Fruit fly (Drosophila melanogaster): Measurements from ENCODE around the gene ND-39.

Gene ND-39

dm6 chr3L:20526196-20526740 is 34.4 kb downstream of the ND-39 start, which contains the start of gene Nubp2:
Gene Nubp2, plus strand, starts transcription at chr3L:20526576.
- TF ChIP-seq CG8478 (optimal IDR thresholded peaks at IDR 0.05) (no peak), Dll (optimal IDR thresholded peaks at IDR 0.05) (no peak), psq (optimal IDR thresholded peaks at IDR 0.05) (no peak), pan (optimal IDR thresholded peaks at IDR 0.05) (no peak), EcR (GFP tag; optimal IDR thresholded peaks at IDR 0.05) (no peak), usp (GFP tag; optimal IDR thresholded peaks at IDR 0.05) (no peak)

- TF ChIP-seq usp (GFP tag; optimal IDR thresholded peaks at IDR 0.05) (no peak), Dll (optimal IDR thresholded peaks at IDR 0.05) (no peak), EcR (GFP tag; optimal IDR thresholded peaks at IDR 0.05) (no peak), CG8478 (optimal IDR thresholded peaks at IDR 0.05) (no peak), pan (optimal IDR thresholded peaks at IDR 0.05) (no peak), psq (optimal IDR thresholded peaks at IDR 0.05) (no peak)
Measured at dm6 chr3L:20529918-20530317, 38.0 kb downstream of the ND-39 start.

dm6 chr3L:20530347-20531177 is 38.7 kb downstream of the ND-39 start:
- TF ChIP-seq usp (GFP tag; optimal IDR thresholded peaks at IDR 0.05) (no peak), Dll (optimal IDR thresholded peaks at IDR 0.05) (no peak), EcR (GFP tag; optimal IDR thresholded peaks at IDR 0.05) (no peak), pan (optimal IDR thresholded peaks at IDR 0.05) (no peak), psq (optimal IDR thresholded peaks at IDR 0.05) (no peak), CG8478 (optimal IDR thresholded peaks at IDR 0.05) (no peak)

dm6 chr3L:20531257-20531656 is 39.4 kb downstream of the ND-39 start:
- TF ChIP-seq EcR (GFP tag; optimal IDR thresholded peaks at IDR 0.05) (no peak), usp (GFP tag; optimal IDR thresholded peaks at IDR 0.05) (no peak), CG8478 (optimal IDR thresholded peaks at IDR 0.05) (no peak), pan (optimal IDR thresholded peaks at IDR 0.05) (no peak), Dll (optimal IDR thresholded peaks at IDR 0.05) (no peak), psq (optimal IDR thresholded peaks at IDR 0.05) (no peak)

- no peak for TF ChIP-seq CG8478 (optimal IDR thresholded peaks at IDR 0.05)
- TF ChIP-seq Dll (optimal IDR thresholded peaks at IDR 0.05): no peak
Measured at dm6 chr3L:20533409-20533808, 41.5 kb downstream of the ND-39 start, which contains the start of gene CG13250. Gene CG13250, plus strand, starts transcription at chr3L:20533709.

dm6 chr3L:20536919-20537318 is 45.0 kb downstream of the ND-39 start:
- no peak for TF ChIP-seq CG8478 (optimal IDR thresholded peaks at IDR 0.05)
- no peak for TF ChIP-seq pan (optimal IDR thresholded peaks at IDR 0.05)
- TF ChIP-seq psq (optimal IDR thresholded peaks at IDR 0.05): no peak
- TF ChIP-seq EcR (GFP tag; optimal IDR thresholded peaks at IDR 0.05): no peak
- no peak for TF ChIP-seq Dll (optimal IDR thresholded peaks at IDR 0.05)
- TF ChIP-seq usp (GFP tag; optimal IDR thresholded peaks at IDR 0.05): no peak

- TF ChIP-seq CG8478 (optimal IDR thresholded peaks at IDR 0.05) (no peak), Dll (optimal IDR thresholded peaks at IDR 0.05) (no peak), usp (GFP tag; optimal IDR thresholded peaks at IDR 0.05) (no peak), psq (optimal IDR thresholded peaks at IDR 0.05) (no peak), EcR (GFP tag; optimal IDR thresholded peaks at IDR 0.05) (no peak), pan (optimal IDR thresholded peaks at IDR 0.05) (no peak)
Measured at dm6 chr3L:20537655-20538300, 45.9 kb downstream of the ND-39 start.

- TF ChIP-seq psq (optimal IDR thresholded peaks at IDR 0.05): no peak
- no peak for TF ChIP-seq EcR (GFP tag; optimal IDR thresholded peaks at IDR 0.05)
- no peak for TF ChIP-seq Dll (optimal IDR thresholded peaks at IDR 0.05)
- TF ChIP-seq pan (optimal IDR thresholded peaks at IDR 0.05): no peak
- TF ChIP-seq usp (GFP tag; optimal IDR thresholded peaks at IDR 0.05): no peak
- TF ChIP-seq CG8478 (optimal IDR thresholded peaks at IDR 0.05): no peak
Measured at dm6 chr3L:20538458-20538857, 46.6 kb downstream of the ND-39 start.

- TF ChIP-seq Dll (optimal IDR thresholded peaks at IDR 0.05) (no peak), usp (GFP tag; optimal IDR thresholded peaks at IDR 0.05) (no peak), pan (optimal IDR thresholded peaks at IDR 0.05) (no peak), psq (optimal IDR thresholded peaks at IDR 0.05) (no peak), EcR (GFP tag; optimal IDR thresholded peaks at IDR 0.05) (no peak), CG8478 (optimal IDR thresholded peaks at IDR 0.05) (no peak)
Measured at dm6 chr3L:20539116-20539990, 47.5 kb downstream of the ND-39 start.

- TF ChIP-seq pan (optimal IDR thresholded peaks at IDR 0.05): no peak
Measured at dm6 chr3L:20540182-20540974, 48.5 kb downstream of the ND-39 start, which contains the start of gene Rcd2. Gene Rcd2, minus strand, starts transcription at chr3L:20540417.

Data from whole organism.